Worm (Caenorhabditis elegans) whole organism, L4 larva: ENCODE measurements around the gene ZK813.3.

Experiments used
- D1046.2 ChIP-seq: fragments of 200-800 bp; sonication (Bioruptor generic); IDR thresholded peaks from 2 replicates; pipeline ENCODE4 v1.3.6; 2022; ENCODE audit warnings: missing genetic modification characterization, missing compliant biosample characterization
- F26F4.8 ChIP-seq: fragments of 200-800 bp; sonication (Bioruptor generic); conservative IDR thresholded peaks from 2 replicates; pipeline ENCODE4 v1.3.6; 2022; ENCODE audit warnings: missing genetic modification characterization, missing compliant biosample characterization
- Y5F2A.4 ChIP-seq: fragments of 200-800 bp; sonication (Bioruptor generic); optimal IDR thresholded peaks from 2 replicates; lab custom pipeline; 2018; ENCODE audit warnings: mild to moderate bottlenecking, missing genetic modification characterization, missing compliant biosample characterization
- aha-1 ChIP-seq: fragments of 150-350 bp; peaks from one replicate; lab custom pipeline; 2014; ENCODE audit warnings: missing biosample characterization, missing genetic modification characterization
- attf-4 ChIP-seq: sonication (generic microtip); optimal IDR thresholded peaks from 3 replicates; lab custom pipeline; 2017; ENCODE audit warnings: missing biosample characterization, missing genetic modification characterization
- ceh-44 ChIP-seq: fragments of 200-800 bp; sonication (Bioruptor generic); IDR thresholded peaks from 2 replicates; pipeline ENCODE4 v1.3.6; 2022; ENCODE audit warnings: missing genetic modification reagents, missing genetic modification characterization, missing compliant biosample characterization
- ceh-62 ChIP-seq: sonication (generic microtip); optimal IDR thresholded peaks from 2 replicates; lab custom pipeline; 2017; ENCODE audit warnings: missing biosample characterization, missing genetic modification characterization
- ces-1 ChIP-seq: fragments of 150-350 bp; sonication (generic microtip); optimal IDR thresholded peaks from 4 replicates; lab custom pipeline; 2014; ENCODE audit warnings: missing biosample characterization, missing genetic modification reagents, missing genetic modification characterization
- daf-12 ChIP-seq: fragments of 150-350 bp; optimal IDR thresholded peaks from 2 replicates; lab custom pipeline; 2014; ENCODE audit warnings: missing biosample characterization, missing genetic modification reagents, missing genetic modification characterization
- daf-19 ChIP-seq: fragments of 200-800 bp; sonication (Bioruptor generic); conservative IDR thresholded peaks from 2 replicates; pipeline ENCODE4 v1.3.6; 2022; ENCODE audit warnings: missing genetic modification characterization, missing compliant biosample characterization
- dpl-1 ChIP-seq: fragments of 150-350 bp; optimal IDR thresholded peaks from 2 replicates; lab custom pipeline; 2014; ENCODE audit warnings: missing biosample characterization, missing genetic modification reagents, missing genetic modification characterization
- duxl-1 ChIP-seq: sonication (generic microtip); optimal IDR thresholded peaks from 2 replicates; lab custom pipeline; 2016; ENCODE audit warnings: mild to moderate bottlenecking, missing genetic modification characterization, moderate library complexity, missing compliant biosample characterization; ENCODE audit not compliant: poor library complexity
- dve-1 ChIP-seq: sonication (generic microtip); optimal IDR thresholded peaks from 2 replicates; lab custom pipeline; 2017; ENCODE audit warnings: antibody characterized with exemption, mild to moderate bottlenecking, missing genetic modification characterization, missing compliant biosample characterization; ENCODE audit not compliant: insufficient read depth
- fos-1 ChIP-seq: fragments of 150-350 bp; optimal IDR thresholded peaks from 2 replicates; lab custom pipeline; 2014; ENCODE audit warnings: missing biosample characterization, missing genetic modification characterization
- gei-8 ChIP-seq: fragments of 200-800 bp; sonication (Bioruptor generic); optimal IDR thresholded peaks from 2 replicates; lab custom pipeline; 2018; ENCODE audit warnings: mild to moderate bottlenecking, missing genetic modification characterization, missing compliant biosample characterization
- hlh-11 ChIP-seq: fragments of 200-800 bp; sonication (Bioruptor generic); optimal IDR thresholded peaks from 2 replicates; lab custom pipeline; 2018; ENCODE audit warnings: mild to moderate bottlenecking, missing genetic modification characterization, missing compliant biosample characterization
- hlh-30 ChIP-seq: sonication (generic microtip); optimal IDR thresholded peaks from 2 replicates; lab custom pipeline; 2017; ENCODE audit warnings: antibody characterized with exemption, mild to moderate bottlenecking, missing genetic modification characterization, missing compliant biosample characterization; ENCODE audit not compliant: insufficient read depth
- jun-1 ChIP-seq: fragments of 150-350 bp; optimal IDR thresholded peaks from 2 replicates; lab custom pipeline; 2014; ENCODE audit warnings: missing biosample characterization, missing genetic modification reagents, missing genetic modification characterization
- lim-7 ChIP-seq: fragments of 200-800 bp; sonication (Bioruptor generic); IDR thresholded peaks from 2 replicates; pipeline ENCODE4 v1.3.6; 2022; ENCODE audit warnings: missing genetic modification characterization, missing compliant biosample characterization
- lin-1 ChIP-seq: fragments of 200-800 bp; sonication (Bioruptor generic); IDR thresholded peaks from 2 replicates; pipeline ENCODE4 v1.3.6; 2022; ENCODE audit warnings: missing genetic modification reagents, missing genetic modification characterization, missing compliant biosample characterization
- mdl-1 ChIP-seq, 2 experiments: fragments of 150-350 bp in 1 of 2; sonication (generic microtip) in 1 of 2; optimal IDR thresholded peaks; 2 replicates each; lab custom pipeline; 2014 to 2017; ENCODE audit warnings: missing biosample characterization in 2 of 2, missing genetic modification characterization in 2 of 2
- mep-1 ChIP-seq: fragments of 150-350 bp; sonication (generic microtip); optimal IDR thresholded peaks from 3 replicates; lab custom pipeline; 2014; ENCODE audit warnings: missing biosample characterization, missing genetic modification characterization
- mes-2 ChIP-seq: sonication (generic microtip); optimal IDR thresholded peaks from 2 replicates; lab custom pipeline; 2016; ENCODE audit warnings: missing genotype, mild to moderate bottlenecking, missing genetic modification characterization, missing compliant biosample characterization; ENCODE audit not compliant: poor library complexity, severe bottlenecking
- nhr-11 ChIP-seq: fragments of 150-350 bp; optimal IDR thresholded peaks from 2 replicates; lab custom pipeline; 2014; ENCODE audit warnings: missing biosample characterization, missing genetic modification characterization
- nhr-111 ChIP-seq: fragments of 200-800 bp; sonication (Bioruptor generic); optimal IDR thresholded peaks from 2 replicates; lab custom pipeline; 2018; ENCODE audit warnings: mild to moderate bottlenecking, missing genetic modification characterization, missing compliant biosample characterization
- nhr-28 ChIP-seq: fragments of 150-350 bp; optimal IDR thresholded peaks from 2 replicates; lab custom pipeline; 2014; ENCODE audit warnings: missing biosample characterization, missing genetic modification characterization
- spr-1 ChIP-seq: sonication (generic microtip); optimal IDR thresholded peaks from 2 replicates; lab custom pipeline; 2016; ENCODE audit warnings: mild to moderate bottlenecking, missing genetic modification characterization, missing compliant biosample characterization
- spr-3 ChIP-seq: fragments of 200-800 bp; sonication (Bioruptor generic); optimal IDR thresholded peaks from 2 replicates; lab custom pipeline; 2018; ENCODE audit warnings: mild to moderate bottlenecking, missing genetic modification characterization, missing compliant biosample characterization
- unc-39 ChIP-seq: sonication (generic microtip); optimal IDR thresholded peaks from 2 replicates; lab custom pipeline; 2017; ENCODE audit warnings: missing biosample characterization, missing genetic modification characterization
- unc-62 ChIP-seq, 3 experiments: fragments of 150-350 bp in 1 of 3; sonication (generic microtip); optimal IDR thresholded peaks in 2 of 3; peaks in 1 of 3; 1 replicate in 1 of 3; 2 replicates in 2 of 3; lab custom pipeline; 2014 to 2017; ENCODE audit warnings: missing biosample characterization in 3 of 3, missing genetic modification characterization in 3 of 3, missing genetic modification reagents in 3 of 3, missing genotype in 1 of 3
- zip-2 ChIP-seq: fragments of 150-350 bp; optimal IDR thresholded peaks from 2 replicates; lab custom pipeline; 2014; ENCODE audit warnings: missing biosample characterization, missing genetic modification characterization
- ztf-11 ChIP-seq: fragments of 150-350 bp; optimal IDR thresholded peaks from 2 replicates; lab custom pipeline; 2014; ENCODE audit warnings: missing biosample characterization, missing genetic modification characterization

The ZK813.3 gene

ce11 chrX:3441539-3441938 lies at the start of gene ZK813.3:
Gene ZK813.3 (plus strand): TSS chrX:3441839.
- TF ChIP-seq unc-62 (GFP tag; optimal IDR thresholded peaks at IDR 0.05 in 1 of 2; lab: Kevin White, UChicago) (peak in 1 of 2 experiments; percentile 9), unc-62 (tag; optimal IDR thresholded peaks at IDR 0.05; lab: Kevin White, UChicago) (no peak), dve-1 (no peak), nhr-28 (tag; lab: Kevin White, UChicago) (no peak)

ce11 chrX:3393562-3393961 lies 48.1 kb upstream of the ZK813.3 start, which contains the start of gene slcf-2:
Gene slcf-2 (plus strand): TSS chrX:3393862.
- TF ChIP-seq nhr-11 (tag; lab: Kevin White, UChicago) (no peak), ceh-62 (tag; lab: Kevin White, UChicago) (no peak), unc-39 (tag; lab: Kevin White, UChicago) (no peak), nhr-111 (GFP tag; lab: Kevin White, UChicago) (no peak), fos-1 (tag; lab: Kevin White, UChicago) (no peak), F26F4.8 (GFP tag; lab: Robert Waterston, UW) (no peak), spr-1 (tag; lab: Kevin White, UChicago) (no peak), ces-1 (GFP tag; lab: Kevin White, UChicago) (no peak), daf-12 (tag; lab: Kevin White, UChicago) (no peak), gei-8 (GFP tag; lab: Kevin White, UChicago) (no peak), spr-3 (GFP tag; lab: Kevin White, UChicago) (no peak), jun-1 (no peak), hlh-11 (tag; lab: Kevin White, UChicago) (no peak), mdl-1 (tag; optimal IDR thresholded peaks at IDR 0.05; lab: Kevin White, UChicago) (no peak), zip-2 (tag; lab: Kevin White, UChicago) (no peak), D1046.2 (GFP tag; lab: Robert Waterston, UW) (no peak), dpl-1 (GFP tag; lab: Kevin White, UChicago) (no peak), ceh-44 (GFP tag; lab: Robert Waterston, UW) (no peak)

- TF ChIP-seq aha-1 (tag; lab: Kevin White, UChicago): peak; percentile 29
- TF ChIP-seq mep-1 (tag; lab: Kevin White, UChicago): no peak
Observed at ce11 chrX:3396735-3397134, 44.9 kb upstream of the ZK813.3 start.

ce11 chrX:3399917-3400316 lies 41.7 kb upstream of the ZK813.3 start, which contains the start of gene cht-1:
Gene cht-1 (minus strand): TSS chrX:3400017.
- no peak for TF ChIP-seq attf-4
- TF ChIP-seq spr-3 (GFP tag; lab: Kevin White, UChicago): no peak
- TF ChIP-seq hlh-30: no peak
- no peak for TF ChIP-seq duxl-1 (tag; lab: Kevin White, UChicago)
- no peak for TF ChIP-seq gei-8 (GFP tag; lab: Kevin White, UChicago)
- no peak for TF ChIP-seq mes-2 (tag; lab: Kevin White, UChicago)
- TF ChIP-seq, all 104 proteins: peak for 0

- TF ChIP-seq lim-7 (GFP tag; lab: Robert Waterston, UW) (no peak), nhr-11 (tag; lab: Kevin White, UChicago) (no peak), ces-1 (GFP tag; lab: Kevin White, UChicago) (no peak), lin-1 (GFP tag; lab: Robert Waterston, UW) (no peak), ztf-11 (no peak), ceh-44 (GFP tag; lab: Robert Waterston, UW) (no peak), Y5F2A.4 (no peak), daf-19 (GFP tag; lab: Robert Waterston, UW) (no peak)
- TF ChIP-seq, all 104 proteins: peak for 0
Observed at ce11 chrX:3400387-3400786, 41.3 kb upstream of the ZK813.3 start.
